Fruit fly (Drosophila melanogaster) whole organism, wandering third instar larva: ENCODE results near the gene Fibp.
A peak's percentile ranks its signal among the peaks of the same experiment; 100 is the strongest.

Source experiments
- Abd-B ChIP-seq: fragments of >200 bp; optimal IDR thresholded peaks from 2 replicates; lab custom pipeline; 2017; ENCODE audit warnings: missing biosample characterization, missing genetic modification characterization
- CG32264 ChIP-seq: fragments of 200-800 bp; sonication (Bioruptor generic); optimal IDR thresholded peaks from 2 replicates; lab custom pipeline; 2016; ENCODE audit warnings: missing biosample characterization, missing genetic modification characterization
- CG9705 ChIP-seq: fragments of 200-800 bp; sonication (Bioruptor generic); optimal IDR thresholded peaks from 2 replicates; lab custom pipeline; 2018; ENCODE audit warnings: missing biosample characterization, mild to moderate bottlenecking, missing genetic modification characterization
- Dfd ChIP-seq: fragments of >200 bp; optimal IDR thresholded peaks from 2 replicates; lab custom pipeline; 2017; ENCODE audit warnings: missing biosample characterization, missing genetic modification characterization
- Dif ChIP-seq: fragments of 200-275, 200-300 bp; sonication (Bioruptor generic); optimal IDR thresholded peaks from 2 replicates; lab custom pipeline; 2018; ENCODE audit warnings: missing biosample characterization, missing genetic modification characterization; ENCODE audit not compliant: partially characterized antibody
- GATAd ChIP-seq: sonication (Bioruptor generic); optimal IDR thresholded peaks from 2 replicates; lab custom pipeline; 2016; ENCODE audit warnings: missing biosample characterization, missing genetic modification characterization
- HLH106 ChIP-seq: fragments of 200-800 bp; optimal IDR thresholded peaks from 3 replicates; lab custom pipeline; 2019; ENCODE audit warnings: missing biosample characterization, mild to moderate bottlenecking, missing genetic modification characterization, moderate library complexity
- Hnf4 ChIP-seq: fragments of 200-800 bp; sonication (Bioruptor generic); optimal IDR thresholded peaks from 2 replicates; lab custom pipeline; 2016; ENCODE audit warnings: missing biosample characterization, mild to moderate bottlenecking, missing genetic modification characterization
- Hr83 ChIP-seq: fragments of 200-300 bp; sonication (Bioruptor generic); optimal IDR thresholded peaks from 2 replicates; lab custom pipeline; 2016; ENCODE audit warnings: missing biosample characterization, mild to moderate bottlenecking, missing genetic modification characterization, moderate library complexity; ENCODE audit not compliant: poor library complexity, severe bottlenecking
- Jra ChIP-seq: sonication (Bioruptor generic); optimal IDR thresholded peaks from 2 replicates; lab custom pipeline; 2016; ENCODE audit warnings: missing biosample characterization, missing genetic modification characterization
- Myc ChIP-seq: fragments of >200 bp; optimal IDR thresholded peaks from 2 replicates; lab custom pipeline; 2017
- N ChIP-seq: fragments of >200 bp; optimal IDR thresholded peaks from 2 replicates; lab custom pipeline; 2018; ENCODE audit warnings: missing biosample characterization, missing external identifiers, missing genetic modification characterization
- OdsH ChIP-seq: fragments of 200-800 bp; sonication (Bioruptor generic); optimal IDR thresholded peaks from 2 replicates; lab custom pipeline; 2016; ENCODE audit warnings: missing biosample characterization, mild to moderate bottlenecking, missing genetic modification characterization
- Rel ChIP-seq, 2 experiments: fragments of 200-800 bp; sonication (Bioruptor generic) in 1 of 2; optimal IDR thresholded peaks; 2 replicates in 1 of 2; 3 replicates in 1 of 2; lab custom pipeline; 2016 to 2019; ENCODE audit warnings: mild to moderate bottlenecking in 2 of 2, missing biosample characterization in 2 of 2, missing genetic modification characterization in 2 of 2, moderate library complexity in 1 of 2
- Sp1 ChIP-seq: fragments of 200-800 bp; sonication (Bioruptor generic); optimal IDR thresholded peaks from 3 replicates; lab custom pipeline; 2019; ENCODE audit warnings: missing biosample characterization, mild to moderate bottlenecking, missing genetic modification characterization, moderate library complexity
- Vsx2 ChIP-seq: fragments of 200-300, 225-300 bp; sonication (Bioruptor generic); optimal IDR thresholded peaks from 2 replicates; lab custom pipeline; 2018; ENCODE audit warnings: missing biosample characterization, missing genetic modification characterization; ENCODE audit not compliant: partially characterized antibody
- br ChIP-seq: fragments of 200-800 bp; sonication (Bioruptor generic); optimal IDR thresholded peaks from 2 replicates; lab custom pipeline; 2016; ENCODE audit warnings: missing biosample characterization, missing genetic modification characterization
- brk ChIP-seq: fragments of 200-800 bp; sonication (Bioruptor generic); optimal IDR thresholded peaks from 2 replicates; lab custom pipeline; 2016; ENCODE audit warnings: missing biosample characterization, mild to moderate bottlenecking, missing genetic modification characterization
- dl ChIP-seq, 2 experiments: fragments of 175-275, 200-275 bp in 1 of 2; fragments of 200-275 bp in 1 of 2; sonication (Bioruptor generic); optimal IDR thresholded peaks; lab custom pipeline; 2018; ENCODE audit warnings: mild to moderate bottlenecking in 2 of 2, missing biosample characterization in 2 of 2, missing genetic modification characterization in 2 of 2, moderate library complexity in 2 of 2; ENCODE audit not compliant: partially characterized antibody in 2 of 2, insufficient read depth in 1 of 2
- dmrt93B ChIP-seq: fragments of 200-800 bp; sonication (Bioruptor generic); optimal IDR thresholded peaks from 2 replicates; lab custom pipeline; 2018; ENCODE audit warnings: missing biosample characterization, mild to moderate bottlenecking, missing genetic modification characterization
- dsf ChIP-seq: sonication (Bioruptor generic); optimal IDR thresholded peaks from 2 replicates; lab custom pipeline; 2016; ENCODE audit warnings: missing biosample characterization, missing genetic modification characterization, borderline replicate concordance
- ey ChIP-seq: fragments of 200-800 bp; sonication (Bioruptor generic); optimal IDR thresholded peaks from 2 replicates; lab custom pipeline; 2016; ENCODE audit warnings: missing biosample characterization, missing genetic modification characterization
- foxo ChIP-seq, 2 experiments: fragments of 200-800 bp; sonication (Bioruptor generic); optimal IDR thresholded peaks; 2 replicates in 1 of 2; 3 replicates in 1 of 2; lab custom pipeline; 2016 to 2017; ENCODE audit warnings: missing biosample characterization in 2 of 2, missing genetic modification characterization in 2 of 2
- fru ChIP-seq: fragments of 200-800 bp; sonication (Bioruptor generic); optimal IDR thresholded peaks from 3 replicates; lab custom pipeline; 2016; ENCODE audit warnings: missing biosample characterization, mild to moderate bottlenecking, missing genetic modification characterization
- h ChIP-seq: fragments of 200-800 bp; sonication (Bioruptor generic); optimal IDR thresholded peaks from 3 replicates; lab custom pipeline; 2016; ENCODE audit warnings: missing biosample characterization, mild to moderate bottlenecking, missing genetic modification characterization
- jim ChIP-seq: fragments of 175-275, 200-325 bp; sonication (Bioruptor generic); optimal IDR thresholded peaks from 2 replicates; lab custom pipeline; 2016; ENCODE audit warnings: missing biosample characterization, mild to moderate bottlenecking, missing genetic modification characterization
- lola ChIP-seq: fragments of >200 bp; optimal IDR thresholded peaks from 2 replicates; lab custom pipeline; 2017; ENCODE audit warnings: missing biosample characterization, missing genetic modification characterization
- pan ChIP-seq: fragments of >200 bp; optimal IDR thresholded peaks from 2 replicates; lab custom pipeline; 2017
- psq ChIP-seq: fragments of 200-800 bp; sonication (Bioruptor generic); optimal IDR thresholded peaks from 3 replicates; lab custom pipeline; 2017; ENCODE audit warnings: missing biosample characterization, mild to moderate bottlenecking, missing genetic modification characterization, moderate library complexity
- rgr ChIP-seq: fragments of 200-800 bp; sonication (Bioruptor generic); optimal IDR thresholded peaks from 3 replicates; lab custom pipeline; 2016; ENCODE audit warnings: missing biosample characterization, mild to moderate bottlenecking, missing genetic modification characterization
- sage ChIP-seq: fragments of 200-800 bp; sonication (Bioruptor generic); optimal IDR thresholded peaks from 2 replicates; lab custom pipeline; 2016; ENCODE audit warnings: missing biosample characterization, mild to moderate bottlenecking, missing genetic modification characterization
- sv ChIP-seq: fragments of 200-800 bp; sonication (Bioruptor generic); optimal IDR thresholded peaks from 3 replicates; lab custom pipeline; 2016; ENCODE audit warnings: missing biosample characterization, missing genetic modification characterization
- tai ChIP-seq: sonication (Bioruptor generic); optimal IDR thresholded peaks from 2 replicates; lab custom pipeline; 2016; ENCODE audit warnings: missing biosample characterization, missing genetic modification characterization
- usp ChIP-seq: fragments of >200 bp; optimal IDR thresholded peaks from 2 replicates; lab custom pipeline; 2017; ENCODE audit warnings: missing biosample characterization, missing genetic modification characterization
- woc ChIP-seq: sonication (Bioruptor generic); optimal IDR thresholded peaks from 2 replicates; lab custom pipeline; 2016; ENCODE audit warnings: missing biosample characterization, mild to moderate bottlenecking, missing genetic modification characterization

The Fibp gene

DNA sequence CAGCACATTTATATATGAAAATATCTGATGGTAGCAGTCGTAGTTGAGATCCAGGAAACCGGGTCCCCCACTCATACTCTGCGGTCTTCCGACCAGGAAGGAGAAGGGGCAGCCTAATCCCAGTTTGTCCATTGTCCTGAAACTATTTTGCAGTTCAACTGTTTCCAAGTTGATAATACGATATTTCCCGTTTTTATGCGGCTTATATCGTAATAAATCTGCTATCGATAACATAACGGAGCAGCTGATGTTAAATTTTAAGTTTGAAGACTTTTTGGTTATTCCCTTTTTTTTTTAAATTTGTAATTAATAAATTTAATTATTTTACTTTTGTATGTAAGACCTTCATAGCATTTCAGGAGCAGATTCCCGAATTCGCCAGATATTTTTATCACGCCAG lies 16.7 kb downstream of the Fibp start, which contains the start of gene CG14102:
TSS of gene CG14102 (minus strand) at position 187 of the 400 bp plus-strand sequence.
- TF ChIP-seq Rel (GFP tag; optimal IDR thresholded peaks at IDR 0.05; lab: Kevin White, UChicago) (no peak), Rel (tag; optimal IDR thresholded peaks at IDR 0.05; lab: Kevin White, UChicago) (no peak), lola (no peak), brk (GFP tag; lab: Kevin White, UChicago) (no peak), HLH106 (tag; lab: Kevin White, UChicago) (no peak), woc (GFP tag; lab: Kevin White, UChicago) (no peak), tai (GFP tag; lab: Kevin White, UChicago) (no peak), Myc (lab: Kevin White, UChicago) (no peak), OdsH (GFP tag; lab: Kevin White, UChicago) (no peak), Sp1 (GFP tag; lab: Kevin White, UChicago) (no peak)

dm6 chr3L:19798978-19799377 lies 18.8 kb downstream of the Fibp start, which contains the start of gene Ir76a:
TSS of gene Ir76a (plus strand) at chr3L:19799278.
- TF ChIP-seq Abd-B (GFP tag; lab: Kevin White, UChicago), result no peak
- no peak for TF ChIP-seq Sp1 (GFP tag; lab: Kevin White, UChicago)
- no peak for TF ChIP-seq fru (GFP tag; lab: Kevin White, UChicago)
- TF ChIP-seq Hnf4, result no peak
- TF ChIP-seq jim (GFP tag; lab: Kevin White, UChicago), result no peak
- TF ChIP-seq CG9705, result no peak
- TF ChIP-seq CG32264, result no peak
- TF ChIP-seq tai (GFP tag; lab: Kevin White, UChicago), result no peak
- TF ChIP-seq sv (GFP tag; lab: Kevin White, UChicago), result no peak
- TF ChIP-seq brk (GFP tag; lab: Kevin White, UChicago), result no peak
- no peak for TF ChIP-seq h (GFP tag; lab: Kevin White, UChicago)
- TF ChIP-seq lola, result no peak
- no peak for TF ChIP-seq foxo (GFP tag; optimal IDR thresholded peaks at IDR 0.05; lab: Kevin White, UChicago)
- no peak for TF ChIP-seq usp (GFP tag; lab: Kevin White, UChicago)
- TF ChIP-seq Hr83 (GFP tag; lab: Kevin White, UChicago), result no peak
- TF ChIP-seq dmrt93B (GFP tag; lab: Kevin White, UChicago), result no peak
- no peak for TF ChIP-seq GATAd (GFP tag; lab: Kevin White, UChicago)
- no peak for TF ChIP-seq woc (GFP tag; lab: Kevin White, UChicago)
- TF ChIP-seq, all 38 proteins: peak for 0

dm6 chr3L:19794203-19794802 lies 23.5 kb downstream of the Fibp start:
- TF ChIP-seq Jra (peak; percentile 72), CG32264 (peak; percentile 80), dmrt93B (GFP tag; lab: Kevin White, UChicago) (no peak), OdsH (GFP tag; lab: Kevin White, UChicago) (peak; percentile 90), Dif (peak; percentile 15), CG9705 (peak; percentile 71), psq (peak; percentile 78), Hr83 (GFP tag; lab: Kevin White, UChicago) (peak; percentile 84), fru (GFP tag; lab: Kevin White, UChicago) (peak; percentile 81), dsf (GFP tag; lab: Kevin White, UChicago) (peak; percentile 33), N (GFP tag; lab: Kevin White, UChicago) (peak; percentile 55), rgr (peak; percentile 82), Dfd (GFP tag; lab: Kevin White, UChicago) (no peak), sv (GFP tag; lab: Kevin White, UChicago) (peak; percentile 83), pan (lab: Kevin White, UChicago) (no peak), Rel (GFP tag; optimal IDR thresholded peaks at IDR 0.05; lab: Kevin White, UChicago) (peak; percentile 51), Rel (tag; optimal IDR thresholded peaks at IDR 0.05; lab: Kevin White, UChicago) (peak; percentile 35), sage (GFP tag; lab: Kevin White, UChicago) (peak; percentile 66), foxo (GFP tag; optimal IDR thresholded peaks at IDR 0.05; lab: Kevin White, UChicago) (peak; percentile 21 to 91), HLH106 (tag; lab: Kevin White, UChicago) (peak; percentile 95), GATAd (GFP tag; lab: Kevin White, UChicago) (no peak), Vsx2 (GFP tag; lab: Kevin White, UChicago) (no peak), tai (GFP tag; lab: Kevin White, UChicago) (no peak), ey (GFP tag; lab: Kevin White, UChicago) (peak; percentile 83), dl (GFP tag; optimal IDR thresholded peaks at IDR 0.05; lab: Kevin White, UChicago; ENCODE audit: insufficient read depth in 1 of 2, partially characterized antibody in 2 of 2) (no peak), Sp1 (GFP tag; lab: Kevin White, UChicago) (peak; percentile 89), woc (GFP tag; lab: Kevin White, UChicago) (peak; percentile 89), br (GFP tag; lab: Kevin White, UChicago) (no peak), h (GFP tag; lab: Kevin White, UChicago) (peak; percentile 86)
